Worm (Caenorhabditis elegans) whole organism, L4/young adult: ENCODE results near the gene Y66A7A.4.

ENCODE experiments used
- W03F9.2 ChIP-seq: fragments of 150-350 bp; optimal IDR thresholded peaks from 2 replicates; lab custom pipeline; 2014; ENCODE audit warnings: missing biosample characterization, missing genetic modification characterization
- dao-5 ChIP-seq: sonication (generic microtip); optimal IDR thresholded peaks from 2 replicates; lab custom pipeline; 2016; ENCODE audit warnings: missing genotype, missing genetic modification characterization, moderate library complexity, missing compliant biosample characterization
- him-1 ChIP-seq: sonication (generic microtip); optimal IDR thresholded peaks from 2 replicates; lab custom pipeline; 2016; ENCODE audit warnings: missing genotype, missing genetic modification reagents, missing genetic modification characterization, missing compliant biosample characterization

The Y66A7A.4 gene

DNA sequence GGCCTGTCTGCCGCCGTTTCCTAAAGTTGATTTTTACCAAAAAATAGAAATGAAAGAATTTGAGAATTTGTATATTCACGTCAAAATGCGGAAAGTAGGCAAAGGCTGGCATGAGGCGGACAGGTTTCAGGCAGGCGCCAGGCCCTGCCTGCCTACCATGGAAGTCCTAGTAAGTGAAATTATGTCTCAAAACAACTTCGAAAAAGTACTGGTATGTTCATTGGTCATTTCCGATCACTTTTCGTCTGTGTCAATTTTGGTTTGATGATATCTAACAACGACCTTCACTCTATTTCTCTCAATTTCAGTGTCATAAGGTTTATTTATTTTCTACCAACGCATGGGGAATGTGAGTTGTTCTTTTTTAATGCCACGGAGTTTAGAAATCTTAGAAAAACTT is 37.7 kb downstream of the Y66A7A.4 start, which contains the start of gene faah-6:
Gene faah-6 (plus strand): TSS at position 301 of the 400 bp plus-strand sequence.
- TF ChIP-seq him-1 (no peak), dao-5 (tag; lab: Kevin White, UChicago) (no peak), W03F9.2 (tag; lab: Kevin White, UChicago) (no peak)

DNA sequence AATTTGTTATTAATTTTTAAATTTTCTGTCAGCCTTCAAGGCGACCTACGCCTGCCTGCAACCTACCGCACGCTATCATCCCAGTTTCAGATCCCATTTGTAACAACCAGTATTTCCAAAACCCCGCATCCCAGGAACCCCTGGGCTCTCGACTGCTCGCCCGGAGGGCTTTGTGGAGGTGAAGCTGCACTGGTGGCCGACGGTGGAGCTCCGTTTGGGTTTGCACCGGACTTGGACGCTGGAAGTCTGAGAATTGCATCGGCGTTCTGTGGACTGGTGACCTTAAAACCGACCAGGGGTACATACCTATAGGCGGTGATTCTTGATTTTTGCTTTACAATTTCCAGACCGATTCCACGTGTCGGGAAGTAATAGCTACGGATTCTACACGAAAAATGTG is 39.0 kb downstream of the Y66A7A.4 start:
- TF ChIP-seq W03F9.2 (tag; lab: Kevin White, UChicago) (no peak), dao-5 (tag; lab: Kevin White, UChicago) (no peak), him-1 (no peak)

DNA sequence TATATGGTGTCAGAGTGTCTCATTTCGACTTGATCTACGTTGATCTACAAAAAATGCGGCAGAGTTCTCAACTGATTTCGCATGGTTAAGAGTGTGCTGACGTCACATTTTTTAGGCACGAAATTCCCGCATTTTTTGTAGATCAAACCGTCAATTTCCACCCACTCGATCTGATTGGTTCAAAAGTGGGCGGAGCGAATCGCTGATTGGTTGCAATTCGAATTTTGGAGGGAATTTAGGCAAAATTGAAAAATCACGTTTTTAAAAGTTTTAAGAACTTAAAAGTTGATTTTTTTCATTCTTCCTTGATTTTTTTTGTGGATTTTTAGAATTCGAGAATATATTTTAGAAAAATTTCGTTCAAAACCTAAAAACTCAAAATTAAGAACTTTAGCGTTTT is 44.0 kb downstream of the Y66A7A.4 start:
- TF ChIP-seq dao-5 (tag; lab: Kevin White, UChicago) (no peak), him-1 (no peak), W03F9.2 (tag; lab: Kevin White, UChicago) (no peak)

DNA sequence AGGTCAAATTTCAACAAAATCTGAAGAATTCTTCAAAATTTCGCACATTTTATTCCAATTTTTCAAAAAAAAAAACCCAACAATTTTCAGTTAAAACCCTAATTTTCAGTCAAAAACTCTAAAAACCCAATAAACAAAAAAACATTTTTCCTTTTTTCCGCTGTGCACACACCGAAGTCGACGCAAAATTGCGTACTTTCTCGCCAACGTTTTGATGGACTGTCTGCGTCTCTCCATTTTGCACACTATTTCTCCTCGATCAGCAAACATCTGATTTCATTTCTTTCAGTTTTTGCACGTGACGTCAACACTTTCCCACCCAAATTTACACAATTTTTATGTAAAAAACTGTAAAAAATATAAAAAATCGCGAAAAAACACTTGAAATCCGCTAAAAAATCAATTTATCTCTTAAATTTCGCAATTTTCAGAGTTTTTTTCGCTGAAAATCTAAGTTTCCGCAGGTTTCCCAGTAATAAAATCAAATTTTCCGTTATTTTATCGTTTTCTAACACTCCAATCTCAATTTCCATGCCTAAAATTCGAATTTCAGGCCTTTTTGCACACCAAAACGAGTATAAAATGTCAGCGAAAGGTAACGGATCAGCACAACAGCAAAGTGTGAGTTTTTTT is 44.9 kb downstream of the Y66A7A.4 start, which contains the start of gene crh-1:
Gene crh-1 (plus strand): TSS at position 583 of the 633 bp plus-strand sequence.
- TF ChIP-seq dao-5 (tag; lab: Kevin White, UChicago) (no peak), W03F9.2 (tag; lab: Kevin White, UChicago) (peak; percentile 83), him-1 (peak; percentile 33)

DNA sequence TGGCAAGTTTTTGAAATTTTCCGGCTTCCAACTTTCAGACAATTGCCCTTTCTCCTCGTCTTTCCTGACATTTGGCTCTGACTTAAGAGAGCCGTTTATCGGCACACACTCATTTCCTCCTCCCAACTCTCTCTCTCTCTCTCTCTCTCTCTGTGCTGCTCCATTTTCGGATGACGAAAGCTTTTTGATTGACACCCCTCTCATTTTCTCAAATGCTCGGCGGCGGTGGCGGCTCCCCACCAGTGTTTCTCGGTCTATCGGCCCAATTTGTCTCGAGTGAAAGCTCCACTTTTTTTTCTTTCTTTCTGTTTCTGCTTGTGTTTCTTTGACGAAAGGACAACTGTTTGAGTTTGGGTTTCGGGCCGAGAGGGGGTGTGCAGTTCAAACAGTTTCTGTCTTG is 47.4 kb downstream of the Y66A7A.4 start:
- TF ChIP-seq dao-5 (tag; lab: Kevin White, UChicago) (no peak), him-1 (no peak), W03F9.2 (tag; lab: Kevin White, UChicago) (no peak)

DNA sequence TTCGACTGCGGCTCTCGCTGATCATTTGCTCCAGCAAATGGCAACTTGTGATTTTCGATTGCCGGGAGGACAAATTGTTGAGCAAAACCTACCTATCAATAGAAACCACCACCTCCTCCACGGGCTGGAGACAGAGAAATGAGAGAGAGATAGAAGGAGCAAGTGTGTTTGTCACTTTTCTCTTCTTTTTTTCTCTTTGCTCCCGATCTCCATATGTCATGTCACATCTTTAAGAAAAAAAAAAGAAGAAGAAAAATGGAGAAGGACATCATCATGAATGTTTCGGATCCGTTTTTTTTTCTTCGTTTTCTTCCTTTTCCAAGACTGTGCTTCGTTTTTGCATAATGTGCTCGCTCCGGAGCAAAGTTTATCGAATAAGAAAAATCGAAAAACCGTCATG is 48.3 kb downstream of the Y66A7A.4 start:
- TF ChIP-seq dao-5 (tag; lab: Kevin White, UChicago) (no peak), him-1 (no peak), W03F9.2 (tag; lab: Kevin White, UChicago) (no peak)

DNA sequence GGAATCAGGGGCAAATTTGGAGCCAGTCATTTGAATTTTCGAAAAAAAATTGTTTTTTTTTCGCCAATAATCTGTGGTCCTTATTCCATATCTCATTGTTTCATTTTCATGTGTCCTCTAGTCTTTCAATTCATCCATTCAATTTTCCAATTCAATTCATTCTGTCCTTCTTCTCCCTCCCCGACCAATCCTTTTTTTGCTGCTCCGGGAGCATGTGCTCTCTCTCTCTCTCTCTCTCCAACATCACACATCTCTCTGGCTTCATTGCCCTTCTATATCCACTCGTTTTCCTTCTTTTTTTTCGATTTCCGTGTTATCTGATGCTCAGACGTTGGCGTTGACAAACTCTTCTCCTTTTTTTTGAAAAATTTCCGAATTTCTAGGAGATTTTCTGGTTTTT is 51.0 kb downstream of the Y66A7A.4 start:
- TF ChIP-seq W03F9.2 (tag; lab: Kevin White, UChicago), result no peak
